Worm (Caenorhabditis elegans) whole organism, young adult: Measurements from ENCODE around the gene ZK262.19.

Experiments
- B0035.1 ChIP-seq: sonication (generic microtip); optimal IDR thresholded peaks from 2 replicates; lab custom pipeline; 2016; ENCODE audit warnings: missing genetic modification characterization, mild to moderate bottlenecking, missing compliant biosample characterization, missing genotype, missing genetic modification reagents
- C17E4.6 ChIP-seq: fragments of 200-800 bp; sonication (Bioruptor generic); IDR thresholded peaks from 2 replicates; pipeline ENCODE4 v1.3.6; 2022; ENCODE audit warnings: missing genetic modification reagents, missing genetic modification characterization, missing compliant biosample characterization
- F37B4.10 ChIP-seq: fragments of 200-800 bp; sonication (Bioruptor generic); IDR thresholded peaks from 2 replicates; pipeline ENCODE4 v1.3.6; 2022; ENCODE audit warnings: missing genetic modification characterization, missing compliant biosample characterization
- F52B5.7 ChIP-seq: sonication (generic microtip); optimal IDR thresholded peaks from 2 replicates; lab custom pipeline; 2016; ENCODE audit warnings: mild to moderate bottlenecking, missing genetic modification characterization, missing compliant biosample characterization
- F55B11.4 ChIP-seq: sonication (generic microtip); optimal IDR thresholded peaks from 2 replicates; lab custom pipeline; 2016; ENCODE audit warnings: missing compliant biosample characterization, missing genetic modification characterization, borderline replicate concordance; ENCODE audit not compliant: insufficient read depth
- Y53F4B.3 ChIP-seq: fragments of 200-800 bp; sonication (Bioruptor generic); IDR thresholded peaks from 2 replicates; pipeline ENCODE4 v1.3.6; 2022; ENCODE audit warnings: missing genetic modification reagents, missing genetic modification characterization, missing compliant biosample characterization
- ama-1 ChIP-seq, 3 experiments: fragments of 150-350 bp in 1 of 3; sonication (generic microtip) in 2 of 3; optimal IDR thresholded peaks; 2 replicates each; lab custom pipeline; 2014 to 2018; ENCODE audit warnings: missing biosample characterization in 2 of 3, missing genetic modification characterization in 2 of 3, missing genetic modification reagents in 2 of 3
- bed-2 ChIP-seq: fragments of 200-800 bp; sonication (Bioruptor generic); IDR thresholded peaks from 2 replicates; pipeline ENCODE4 v1.3.6; 2022; ENCODE audit warnings: missing genetic modification reagents, missing genetic modification characterization, missing compliant biosample characterization
- ceh-100 ChIP-seq: fragments of 200-800 bp; sonication (Bioruptor generic); IDR thresholded peaks from 2 replicates; pipeline ENCODE4 v1.3.6; 2022; ENCODE audit warnings: missing genetic modification reagents, missing genetic modification characterization, missing compliant biosample characterization
- ceh-27 ChIP-seq: fragments of 200-800 bp; sonication (Bioruptor generic); optimal IDR thresholded peaks from 2 replicates; lab custom pipeline; 2018; ENCODE audit warnings: mild to moderate bottlenecking, missing genetic modification characterization, moderate library complexity, missing compliant biosample characterization
- chd-7 ChIP-seq: sonication (generic microtip); optimal IDR thresholded peaks from 2 replicates; lab custom pipeline; 2016; ENCODE audit warnings: mild to moderate bottlenecking, missing genetic modification characterization, moderate library complexity, missing compliant biosample characterization
- dox-1 ChIP-seq: fragments of 200-800 bp; sonication (Bioruptor generic); IDR thresholded peaks from 2 replicates; pipeline ENCODE4 v1.3.6; 2022; ENCODE audit warnings: missing genetic modification reagents, missing genetic modification characterization, missing compliant biosample characterization
- efl-1 ChIP-seq: fragments of 150-350 bp; optimal IDR thresholded peaks from 2 replicates; lab custom pipeline; 2014; ENCODE audit warnings: missing biosample characterization, missing genetic modification reagents, missing genetic modification characterization
- ets-4 ChIP-seq: fragments of 200-800 bp; sonication (Bioruptor generic); optimal IDR thresholded peaks from 2 replicates; lab custom pipeline; 2018; ENCODE audit warnings: mild to moderate bottlenecking, missing genetic modification characterization, missing compliant biosample characterization
- gei-17 ChIP-seq: fragments of 200-800 bp; sonication (Bioruptor generic); optimal IDR thresholded peaks from 2 replicates; lab custom pipeline; 2018; ENCODE audit warnings: mild to moderate bottlenecking, missing genetic modification characterization, missing compliant biosample characterization
- lin-40 ChIP-seq: sonication (generic microtip); optimal IDR thresholded peaks from 2 replicates; lab custom pipeline; 2016; ENCODE audit warnings: missing genetic modification characterization, mild to moderate bottlenecking, missing compliant biosample characterization, missing genotype, missing genetic modification reagents
- lsy-27 ChIP-seq: sonication (generic microtip); optimal IDR thresholded peaks from 2 replicates; lab custom pipeline; 2017; ENCODE audit warnings: missing genetic modification characterization, mild to moderate bottlenecking, missing compliant biosample characterization, antibody characterized with exemption, missing genotype, borderline replicate concordance; ENCODE audit not compliant: insufficient read depth
- madf-8 ChIP-seq: fragments of 200-800 bp; sonication (Bioruptor generic); conservative IDR thresholded peaks from 2 replicates; pipeline ENCODE4 v1.3.6; 2022; ENCODE audit warnings: missing genetic modification reagents, missing genetic modification characterization, missing compliant biosample characterization
- nhr-120 ChIP-seq: fragments of 200-800 bp; sonication (Bioruptor generic); IDR thresholded peaks from 2 replicates; pipeline ENCODE4 v1.3.6; 2022; ENCODE audit warnings: missing genetic modification characterization, missing compliant biosample characterization
- nhr-27 ChIP-seq: fragments of 200-800 bp; sonication (Bioruptor generic); optimal IDR thresholded peaks from 2 replicates; lab custom pipeline; 2018; ENCODE audit warnings: mild to moderate bottlenecking, missing genetic modification characterization, moderate library complexity, missing compliant biosample characterization
- nhr-80 ChIP-seq: sonication (generic microtip); optimal IDR thresholded peaks from 2 replicates; lab custom pipeline; 2016; ENCODE audit warnings: missing genetic modification characterization, missing compliant biosample characterization
- pha-4 ChIP-seq: fragments of 150-350 bp; sonication (generic microtip); optimal IDR thresholded peaks from 2 replicates; lab custom pipeline; 2014; ENCODE audit warnings: missing biosample characterization, missing genetic modification reagents, missing genetic modification characterization
- repo-1 ChIP-seq: sonication (generic microtip); optimal IDR thresholded peaks from 2 replicates; lab custom pipeline; 2017; ENCODE audit warnings: mild to moderate bottlenecking, missing genetic modification characterization, missing compliant biosample characterization
- sdz-38 ChIP-seq: sonication (generic microtip); optimal IDR thresholded peaks from 2 replicates; lab custom pipeline; 2016; ENCODE audit warnings: missing genotype, missing genetic modification characterization, missing compliant biosample characterization
- snpc-3.4 ChIP-seq: sonication (generic microtip); optimal IDR thresholded peaks from 2 replicates; lab custom pipeline; 2017; ENCODE audit warnings: missing genetic modification characterization, mild to moderate bottlenecking, missing compliant biosample characterization, antibody characterized with exemption, moderate library complexity, missing genotype, missing genetic modification reagents
- sptf-2 ChIP-seq: fragments of 200-800 bp; sonication (Bioruptor generic); optimal IDR thresholded peaks from 2 replicates; lab custom pipeline; 2018; ENCODE audit warnings: mild to moderate bottlenecking, missing genetic modification characterization, missing compliant biosample characterization
- ztf-22 ChIP-seq: fragments of 200-800 bp; sonication (Bioruptor generic); optimal IDR thresholded peaks from 2 replicates; lab custom pipeline; 2018; ENCODE audit warnings: mild to moderate bottlenecking, missing genetic modification characterization, moderate library complexity, missing compliant biosample characterization
- ztf-28 ChIP-seq: fragments of 200-800 bp; sonication (Bioruptor generic); IDR thresholded peaks from 2 replicates; pipeline ENCODE4 v1.3.6; 2022; ENCODE audit warnings: missing genetic modification reagents, missing genetic modification characterization, missing compliant biosample characterization
- ztf-6 ChIP-seq: fragments of 200-800 bp; sonication (Bioruptor generic); IDR thresholded peaks from 2 replicates; pipeline ENCODE4 v1.3.6; 2022; ENCODE audit warnings: missing genetic modification reagents, missing genetic modification characterization, missing compliant biosample characterization

ZK262.19 gene

ce11 chrV:18468097-18468496 is 42.7 kb upstream of the ZK262.19 start, which contains the start of gene ZK228.13:
ZK228.13 (minus strand) TSS chrV:18468197.
- TF ChIP-seq Y53F4B.3 (GFP tag; lab: Robert Waterston, UW) (no peak), B0035.1 (tag; lab: Kevin White, UChicago) (no peak), lsy-27 (tag; lab: Kevin White, UChicago) (no peak), nhr-120 (no peak), chd-7 (tag; lab: Kevin White, UChicago) (no peak), ztf-6 (GFP tag; lab: Robert Waterston, UW) (no peak), ztf-22 (no peak), gei-17 (GFP tag; lab: Kevin White, UChicago) (no peak), ceh-100 (no peak), F37B4.10 (GFP tag; lab: Robert Waterston, UW) (no peak), ets-4 (GFP tag; lab: Kevin White, UChicago) (no peak)

- peak; percentile 38 for TF ChIP-seq nhr-80 (tag; lab: Kevin White, UChicago)
- no peak for TF ChIP-seq madf-8 (GFP tag; lab: Robert Waterston, UW)
These were observed 37.0 kb upstream of the ZK262.19 start, which contains the start of gene ZK228.4 for ce11 chrV:18462365-18462837. ZK228.4 (plus strand) TSS chrV:18462787.

- TF ChIP-seq bed-2 (GFP tag; lab: Robert Waterston, UW) (no peak), nhr-27 (no peak), dox-1 (GFP tag; lab: Robert Waterston, UW) (peak; percentile 9; the same call in 1 of the 2 replicates), nhr-80 (tag; lab: Kevin White, UChicago) (peak; percentile 79), efl-1 (GFP tag; lab: Kevin White, UChicago) (no peak)
These were observed 35.8 kb upstream of the ZK262.19 start, which contains the start of gene ZK228.3 for ce11 chrV:18461200-18461728. ZK228.3 (minus strand) TSS chrV:18461250.

ce11 chrV:18456574-18456973 is 31.1 kb upstream of the ZK262.19 start, which contains the start of gene ZK228.10:
ZK228.10 (plus strand) TSS chrV:18456874.
- no peak for TF ChIP-seq nhr-80 (tag; lab: Kevin White, UChicago)
- TF ChIP-seq bed-2 (GFP tag; lab: Robert Waterston, UW): no peak
- TF ChIP-seq lin-40 (tag; lab: Kevin White, UChicago): no peak
- TF ChIP-seq F55B11.4 (tag; lab: Kevin White, UChicago): no peak
- TF ChIP-seq ama-1 (optimal IDR thresholded peaks at IDR 0.05; lab: Kevin White, UChicago): no peak
- TF ChIP-seq ama-1 (GFP tag; optimal IDR thresholded peaks at IDR 0.05; lab: Kevin White, UChicago): no peak
- no peak for TF ChIP-seq sptf-2
- TF ChIP-seq ztf-28 (GFP tag; lab: Robert Waterston, UW): no peak
- no peak for TF ChIP-seq C17E4.6 (GFP tag; lab: Robert Waterston, UW)
- TF ChIP-seq ets-4 (GFP tag; lab: Kevin White, UChicago): no peak
- no peak for TF ChIP-seq F52B5.7
- no peak for TF ChIP-seq snpc-3.4 (tag; lab: Kevin White, UChicago)
- no peak for TF ChIP-seq nhr-120

- TF ChIP-seq pha-4 (tag; lab: Kevin White, UChicago) (no peak), repo-1 (no peak), sdz-38 (no peak), ceh-27 (no peak)
These were observed 18.7 kb upstream of the ZK262.19 start, which contains the start of gene ZK228.1 for ce11 chrV:18444118-18444517. ZK228.1 (plus strand) TSS chrV:18444418.
